Fruit fly (Drosophila melanogaster): ENCODE results near the gene Rab19.

DNA sequence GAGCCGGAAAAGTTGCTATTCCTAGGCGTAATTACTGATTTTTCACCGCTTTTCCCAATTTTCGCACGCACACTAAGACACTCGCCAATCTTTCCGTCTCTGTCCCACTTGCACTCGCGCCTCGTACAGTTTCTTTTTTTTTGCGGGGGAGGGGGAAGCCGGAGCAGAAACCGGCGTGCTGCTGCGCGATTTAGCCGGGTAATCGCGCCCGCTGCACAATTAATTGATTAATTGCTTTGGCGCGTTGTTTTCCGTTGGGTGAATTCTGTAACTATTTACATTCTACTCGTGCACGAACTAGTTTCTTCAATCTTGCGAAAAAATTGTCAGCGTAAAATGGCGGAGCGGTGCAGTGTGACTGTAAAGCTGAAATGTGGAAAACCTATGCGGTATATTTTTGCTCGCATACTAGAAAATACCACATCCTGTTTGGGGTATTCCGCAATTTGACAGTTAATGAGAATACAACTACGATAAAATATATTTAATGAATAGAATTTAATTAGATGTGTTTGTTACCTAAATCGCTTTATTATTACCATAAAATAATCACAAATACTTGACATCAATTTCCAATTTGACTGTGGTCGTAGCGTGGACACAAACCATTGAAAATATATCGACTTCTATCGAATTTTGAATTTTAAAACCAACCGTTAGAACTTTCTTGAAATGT is 18.5 kb downstream of the Rab19 start, which contains the start of gene Cpsf6:
- no peak for TF ChIP-seq Clk (GFP tag; optimal IDR thresholded peaks at IDR 0.05)
- peak; percentile 51 for TF ChIP-seq Crg-1 (GFP tag; optimal IDR thresholded peaks at IDR 0.05)
